Fruit fly (Drosophila melanogaster) whole organism, embryonic: ENCODE data around the gene CG44428.

Source experiments
- Atf-2 ChIP-seq: fragments of 200-800 bp; sonication (Bioruptor generic); optimal IDR thresholded peaks from 2 replicates; lab custom pipeline; 2016; ENCODE audit warnings: missing biosample characterization, missing genetic modification characterization
- CG10321 ChIP-seq: fragments of 200-800 bp; sonication (Bioruptor generic); IDR thresholded peaks from 2 replicates; pipeline ENCODE4 v1.3.6; 2022; ENCODE audit warnings: missing biosample characterization, missing genetic modification characterization
- CG10543 ChIP-seq: fragments of 200-800 bp; sonication (Bioruptor generic); optimal IDR thresholded peaks from 3 replicates; lab custom pipeline; 2017; ENCODE audit warnings: missing biosample characterization, mild to moderate bottlenecking, missing genetic modification characterization, moderate library complexity
- CG11398 ChIP-seq: fragments of 200-800 bp; sonication (Bioruptor generic); optimal IDR thresholded peaks from 2 replicates; lab custom pipeline; 2016; ENCODE audit warnings: missing biosample characterization, missing genetic modification characterization
- CG11696 ChIP-seq: fragments of 200-800 bp; sonication (Bioruptor generic); IDR thresholded peaks from 2 replicates; pipeline ENCODE4 v1.3.6; 2022; ENCODE audit warnings: missing biosample characterization, missing genetic modification characterization
- CG12219 ChIP-seq: fragments of 200-800 bp; sonication (Bioruptor generic); optimal IDR thresholded peaks from 3 replicates; lab custom pipeline; 2018; ENCODE audit warnings: missing biosample characterization, mild to moderate bottlenecking, missing genetic modification characterization
- CG13287 ChIP-seq: fragments of 200-800 bp; sonication (Bioruptor generic); IDR thresholded peaks from 2 replicates; pipeline ENCODE4 v1.3.6; 2022; ENCODE audit warnings: missing biosample characterization, missing genetic modification characterization; ENCODE audit not compliant: partially characterized antibody
- CG15269 ChIP-seq: fragments of 200-800 bp; sonication (Bioruptor generic); optimal IDR thresholded peaks from 2 replicates; lab custom pipeline; 2018; ENCODE audit warnings: missing biosample characterization, mild to moderate bottlenecking, missing genetic modification characterization, moderate library complexity
- CG1647 ChIP-seq: fragments of 200-800 bp; sonication (Bioruptor generic); optimal IDR thresholded peaks from 3 replicates; lab custom pipeline; 2016; ENCODE audit warnings: missing biosample characterization, missing genetic modification characterization
- CG16779 ChIP-seq: fragments of 200-800 bp; sonication (Bioruptor generic); IDR thresholded peaks from 2 replicates; pipeline ENCODE4 v1.3.6; 2022; ENCODE audit warnings: missing biosample characterization, missing genetic modification characterization
- CG17612 ChIP-seq: fragments of 200-800 bp; sonication (Bioruptor generic); IDR thresholded peaks from 2 replicates; pipeline ENCODE4 v1.3.6; 2022; ENCODE audit warnings: missing biosample characterization, missing genetic modification characterization
- CG17829 ChIP-seq: fragments of 200-800 bp; optimal IDR thresholded peaks from 2 replicates; lab custom pipeline; 2019; ENCODE audit warnings: missing biosample characterization, mild to moderate bottlenecking, missing genetic modification characterization, moderate library complexity
- CG18619 ChIP-seq: fragments of 200-800 bp; sonication (Bioruptor generic); optimal IDR thresholded peaks from 3 replicates; lab custom pipeline; 2017; ENCODE audit warnings: missing biosample characterization, mild to moderate bottlenecking, missing genetic modification characterization
- CG31441 ChIP-seq: fragments of 200-800 bp; sonication (Bioruptor generic); IDR thresholded peaks from 2 replicates; pipeline ENCODE4 v1.3.6; 2022; ENCODE audit warnings: missing biosample characterization, missing genetic modification characterization
- CG33557 ChIP-seq: fragments of 200-800 bp; sonication (Bioruptor generic); optimal IDR thresholded peaks from 2 replicates; lab custom pipeline; 2019; ENCODE audit warnings: missing biosample characterization, mild to moderate bottlenecking, missing genetic modification characterization, moderate library complexity
- CG5953 ChIP-seq: fragments of 200-800 bp; sonication (Bioruptor generic); IDR thresholded peaks from 2 replicates; pipeline ENCODE4 v1.3.6; 2022; ENCODE audit warnings: missing biosample characterization, missing genetic modification characterization
- CG6683 ChIP-seq: fragments of 200-800 bp; sonication (Bioruptor generic); optimal IDR thresholded peaks from 2 replicates; lab custom pipeline; 2017; ENCODE audit warnings: missing biosample characterization, mild to moderate bottlenecking, missing genetic modification characterization, missing genetic modification reagents
- CG6813 ChIP-seq: fragments of 200-800 bp; sonication (Bioruptor generic); optimal IDR thresholded peaks from 2 replicates; lab custom pipeline; 2017; ENCODE audit warnings: missing biosample characterization, missing genetic modification characterization, mild to moderate bottlenecking, moderate library complexity, missing genetic modification reagents
- CG7372 ChIP-seq: fragments of 200-800 bp; sonication (Bioruptor generic); IDR thresholded peaks from 2 replicates; pipeline ENCODE4 v1.3.6; 2022; ENCODE audit warnings: missing biosample characterization, missing genetic modification characterization
- CG7745 ChIP-seq: fragments of 200-800 bp; sonication (Bioruptor generic); optimal IDR thresholded peaks from 2 replicates; lab custom pipeline; 2018; ENCODE audit warnings: missing biosample characterization, mild to moderate bottlenecking, missing genetic modification characterization, moderate library complexity
- CG7963 ChIP-seq: fragments of 200-800 bp; sonication (Bioruptor generic); IDR thresholded peaks from 3 replicates; pipeline ENCODE4 v1.3.6; 2022; ENCODE audit warnings: missing biosample characterization, missing genetic modification characterization; ENCODE audit not compliant: partially characterized antibody
- CG9797 ChIP-seq: fragments of 200-800 bp; sonication (Bioruptor generic); optimal IDR thresholded peaks from 3 replicates; lab custom pipeline; 2018; ENCODE audit warnings: missing biosample characterization, mild to moderate bottlenecking, missing genetic modification characterization
- D ChIP-seq, 2 experiments: fragments of 200-800 bp in 1 of 2; fragments of >200 bp in 1 of 2; sonication (Bioruptor generic) in 1 of 2; optimal IDR thresholded peaks; 2 replicates in 1 of 2; 3 replicates in 1 of 2; lab custom pipeline; 2017; ENCODE audit warnings: mild to moderate bottlenecking in 1 of 2, missing biosample characterization in 1 of 2, missing genetic modification characterization in 1 of 2, missing genetic modification reagents in 1 of 2
- Dip3 ChIP-seq: fragments of 200-800 bp; sonication (Bioruptor generic); optimal IDR thresholded peaks from 3 replicates; lab custom pipeline; 2016; ENCODE audit warnings: missing biosample characterization, missing genetic modification characterization
- Doc2 ChIP-seq: fragments of 200-800 bp; sonication (Bioruptor generic); IDR thresholded peaks from 2 replicates; pipeline ENCODE4 v1.3.6; 2022; ENCODE audit warnings: missing biosample characterization, missing genetic modification characterization
- Dref ChIP-seq: fragments of 200-800 bp; sonication (Bioruptor generic); IDR thresholded peaks from 2 replicates; pipeline ENCODE4 v1.3.6; 2022; ENCODE audit warnings: missing biosample characterization, missing genetic modification characterization
- Lpt ChIP-seq: fragments of >200 bp; optimal IDR thresholded peaks from 2 replicates; lab custom pipeline; 2018; ENCODE audit warnings: missing biosample characterization, missing genetic modification characterization
- Sin3A ChIP-seq: fragments of >200 bp; optimal IDR thresholded peaks from 2 replicates; lab custom pipeline; 2018
- bowl ChIP-seq: fragments of 200-800 bp; sonication (Bioruptor generic); IDR thresholded peaks from 2 replicates; pipeline ENCODE4 v1.3.6; 2022; ENCODE audit warnings: missing biosample characterization, missing genetic modification characterization
- crc ChIP-seq: fragments of 200-800 bp; sonication (Bioruptor generic); optimal IDR thresholded peaks from 2 replicates; lab custom pipeline; 2016; ENCODE audit warnings: missing biosample characterization, missing genetic modification characterization
- en ChIP-seq: fragments of 200-800 bp; sonication (Bioruptor generic); optimal IDR thresholded peaks from 2 replicates; lab custom pipeline; 2016; ENCODE audit warnings: missing biosample characterization, missing genetic modification characterization
- fd102C ChIP-seq: fragments of 200-800 bp; sonication (Bioruptor generic); optimal IDR thresholded peaks from 2 replicates; lab custom pipeline; 2018; ENCODE audit warnings: missing biosample characterization, mild to moderate bottlenecking, missing genetic modification characterization, moderate library complexity
- fru ChIP-seq: fragments of >200 bp; optimal IDR thresholded peaks from 2 replicates; lab custom pipeline; 2017
- gcm2 ChIP-seq: fragments of 200-800 bp; sonication (Bioruptor generic); optimal IDR thresholded peaks from 2 replicates; lab custom pipeline; 2016; ENCODE audit warnings: missing biosample characterization, missing genetic modification characterization
- gem ChIP-seq: fragments of 200-800 bp; sonication (Bioruptor generic); optimal IDR thresholded peaks from 2 replicates; lab custom pipeline; 2019; ENCODE audit warnings: missing biosample characterization, mild to moderate bottlenecking, missing genetic modification characterization, moderate library complexity
- grau ChIP-seq: fragments of 200-800 bp; optimal IDR thresholded peaks from 3 replicates; lab custom pipeline; 2019; ENCODE audit warnings: missing biosample characterization, mild to moderate bottlenecking, missing genetic modification characterization, moderate library complexity
- hb ChIP-seq: fragments of 200-800 bp; sonication (Bioruptor generic); IDR thresholded peaks from 3 replicates; pipeline ENCODE4 v1.3.6; 2022; ENCODE audit warnings: missing biosample characterization, missing genetic modification characterization; ENCODE audit not compliant: partially characterized antibody
- ind ChIP-seq: fragments of 200-800 bp; sonication (Bioruptor generic); optimal IDR thresholded peaks from 3 replicates; lab custom pipeline; 2016; ENCODE audit warnings: missing biosample characterization, missing genetic modification characterization
- insv ChIP-seq, 2 experiments: fragments of 200-800 bp; sonication (Bioruptor generic); optimal IDR thresholded peaks; 3 replicates each; lab custom pipeline; 2016 to 2018; ENCODE audit warnings: missing biosample characterization in 2 of 2, missing genetic modification characterization in 2 of 2
- lmd ChIP-seq: fragments of 200-800 bp; sonication (Bioruptor generic); IDR thresholded peaks from 2 replicates; pipeline ENCODE4 v1.3.6; 2022; ENCODE audit warnings: missing biosample characterization, missing genetic modification characterization
- lola ChIP-seq, 3 experiments: fragments of >200 bp in 2 of 3; fragments of 200-800 bp in 1 of 3; sonication (Bioruptor generic) in 1 of 3; optimal IDR thresholded peaks; 2 replicates each; lab custom pipeline; 2017 to 2019; ENCODE audit warnings: missing biosample characterization in 3 of 3, missing genetic modification characterization in 3 of 3, mild to moderate bottlenecking in 1 of 3, moderate library complexity in 1 of 3
- otp ChIP-seq: fragments of 200-800 bp; sonication (Bioruptor generic); IDR thresholded peaks from 3 replicates; pipeline ENCODE4, ENCODE4 v1.3.6; 2022; ENCODE audit warnings: missing biosample characterization, missing genetic modification characterization
- pros ChIP-seq: fragments of 200-800 bp; sonication (Bioruptor generic); optimal IDR thresholded peaks from 3 replicates; lab custom pipeline; 2019; ENCODE audit warnings: missing biosample characterization, mild to moderate bottlenecking, missing genetic modification characterization, moderate library complexity
- sim ChIP-seq: fragments of 200-800 bp; sonication (Bioruptor generic); IDR thresholded peaks from 2 replicates; pipeline ENCODE4 v1.3.6; 2022; ENCODE audit warnings: missing biosample characterization, missing genetic modification characterization
- trh ChIP-seq: fragments of 200-800 bp; sonication (Bioruptor generic); optimal IDR thresholded peaks from 2 replicates; lab custom pipeline; 2016; ENCODE audit warnings: missing biosample characterization, missing genetic modification characterization
- vnd ChIP-seq: fragments of 200-800 bp; sonication (Bioruptor generic); IDR thresholded peaks from 3 replicates; pipeline ENCODE4 v1.3.6; 2022; ENCODE audit warnings: missing biosample characterization, missing genetic modification characterization; ENCODE audit not compliant: partially characterized antibody
- z ChIP-seq: fragments of 200-800 bp; sonication (Bioruptor generic); IDR thresholded peaks from 3 replicates; pipeline ENCODE4 v1.3.6; 2022; ENCODE audit warnings: missing biosample characterization, missing genetic modification characterization
- zen2 ChIP-seq: fragments of 200-800 bp; sonication (Bioruptor generic); IDR thresholded peaks from 3 replicates; pipeline ENCODE4 v1.3.6; 2022; ENCODE audit warnings: missing biosample characterization, missing genetic modification characterization; ENCODE audit not compliant: partially characterized antibody

The CG44428 gene

DNA sequence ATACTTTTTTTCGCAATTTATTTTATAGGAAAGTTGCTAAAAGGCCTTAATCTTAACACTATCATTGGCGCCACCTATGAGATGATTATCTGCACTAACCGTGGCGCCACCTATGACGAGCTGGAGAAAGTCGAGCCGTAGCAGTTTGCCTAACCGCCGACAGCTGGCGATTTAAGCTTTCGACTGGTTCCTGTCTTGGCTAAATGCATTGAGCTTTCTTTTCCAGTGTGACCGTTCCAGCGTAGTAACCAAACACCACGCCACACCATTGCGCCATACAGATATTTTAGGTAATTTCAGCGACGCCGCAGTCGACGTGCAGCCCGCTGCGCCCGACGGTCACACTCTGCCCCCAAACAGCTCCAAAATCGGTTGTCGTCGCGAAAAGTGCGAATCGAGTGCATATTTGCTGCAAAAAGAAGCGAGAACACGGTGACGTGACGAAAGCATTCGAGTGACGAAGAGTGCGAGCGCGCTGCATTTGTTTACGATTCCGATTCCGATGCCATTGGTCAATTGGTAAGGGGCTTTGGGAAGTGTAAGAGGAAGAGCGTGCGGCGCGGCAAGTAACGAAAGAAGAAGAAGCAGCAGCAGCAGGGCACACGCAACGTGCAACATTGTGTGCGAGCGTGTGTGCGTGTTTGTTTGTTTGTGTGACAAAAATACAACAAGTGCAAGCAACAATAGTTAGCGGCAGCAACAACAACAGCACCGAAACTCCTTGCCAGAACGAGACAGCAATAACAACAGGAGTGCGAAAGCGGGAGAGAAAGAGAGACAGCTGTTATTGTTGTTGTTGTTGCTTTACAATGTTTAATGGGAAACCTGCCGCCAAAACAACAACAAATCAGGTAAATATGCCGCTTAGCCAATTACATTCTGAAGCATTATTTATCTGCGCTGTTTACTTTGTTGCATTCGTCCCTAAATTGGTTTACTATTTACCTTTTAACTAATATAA is 33.7 kb upstream of the CG44428 start, which contains the start of the genes CG46311 and Tpst (continued):
- no peak for TF ChIP-seq CG12219
- TF ChIP-seq CG1647 (GFP tag; lab: Kevin White, UChicago), result peak; percentile 28
- TF ChIP-seq Sin3A (lab: Kevin White, UChicago), result peak; percentile 61
- TF ChIP-seq Doc2 (GFP tag; lab: Robert Waterston, UW), result no peak
- no peak for TF ChIP-seq CG11696
- TF ChIP-seq Dref (GFP tag; lab: Robert Waterston, UW), result peak; percentile 44; the same call in 1 of the 2 replicates
- TF ChIP-seq sim (GFP tag; lab: Robert Waterston, UW), result no peak
- TF ChIP-seq gem (tag; lab: Kevin White, UChicago), result peak; percentile 50
- peak; percentile 100 for TF ChIP-seq CG9797 (GFP tag; lab: Kevin White, UChicago)
- 0 out of 2 replicates have a peak, but pooled peaks have one; percentile 27 for TF ChIP-seq CG5953 (GFP tag; lab: Robert Waterston, UW)
- TF ChIP-seq CG17829 (tag; lab: Kevin White, UChicago), result peak; percentile 70
- TF ChIP-seq CG16779, result no peak
- TF ChIP-seq CG31441 (GFP tag; lab: Robert Waterston, UW), result 0 out of 2 replicates have a peak, but pooled peaks have one; percentile 42
- peak; percentile 10 for TF ChIP-seq CG10543 (GFP tag; lab: Kevin White, UChicago)
- TF ChIP-seq otp (GFP tag; lab: Robert Waterston, UW), result 0 out of 3 replicates have a peak, but pooled peaks have one; percentile 57
- no peak for TF ChIP-seq CG7963 (GFP tag; lab: Robert Waterston, UW)
- no peak for TF ChIP-seq vnd (GFP tag; lab: Robert Waterston, UW)
- TF ChIP-seq CG15269 (tag; lab: Kevin White, UChicago), result peak; percentile 33
- no peak for TF ChIP-seq CG17612 (GFP tag; lab: Robert Waterston, UW)
- TF ChIP-seq CG6683, result no peak
- peak; percentile 31 for TF ChIP-seq Atf-2
- peak; percentile 51 for TF ChIP-seq CG13287 (GFP tag; lab: Robert Waterston, UW)
- TF ChIP-seq CG33557, result peak; percentile 4
- peak; percentile 73 for TF ChIP-seq lmd (GFP tag; lab: Robert Waterston, UW)
- no peak for TF ChIP-seq CG7745 (tag; lab: Kevin White, UChicago)
- peak; percentile 33; the same call in 1 of the 2 replicates for TF ChIP-seq CG7372
- 0 out of 2 replicates have a peak, but pooled peaks have one; percentile 41 for TF ChIP-seq CG10321
- peak; percentile 64 for TF ChIP-seq ind
- TF ChIP-seq hb (GFP tag; lab: Robert Waterston, UW), result no peak
- TF ChIP-seq CG6813 (GFP tag; lab: Kevin White, UChicago), result peak; percentile 37
- TF ChIP-seq fru (lab: Kevin White, UChicago), result no peak
- peak in 1 of 2 experiments; percentile 20 for TF ChIP-seq insv (GFP tag; optimal IDR thresholded peaks at IDR 0.05; lab: Kevin White, UChicago)
- TF ChIP-seq grau (tag; lab: Kevin White, UChicago), result peak; percentile 61
- no peak for TF ChIP-seq pros (GFP tag; lab: Kevin White, UChicago)
- TF ChIP-seq trh (GFP tag; lab: Kevin White, UChicago), result no peak
- no peak for TF ChIP-seq z
- no peak for TF ChIP-seq lola (GFP tag; optimal IDR thresholded peaks at IDR 0.05; lab: Kevin White, UChicago)
- no peak for TF ChIP-seq Lpt (GFP tag; lab: Kevin White, UChicago)
- TF ChIP-seq CG11398 (GFP tag; lab: Kevin White, UChicago), result peak; percentile 19
- TF ChIP-seq en (GFP tag; lab: Kevin White, UChicago), result peak; percentile 39
- peak; percentile 64 for TF ChIP-seq D (optimal IDR thresholded peaks at IDR 0.05; lab: Kevin White, UChicago)
- TF ChIP-seq D (GFP tag; optimal IDR thresholded peaks at IDR 0.05; lab: Kevin White, UChicago), result no peak
- no peak for TF ChIP-seq zen2
- TF ChIP-seq fd102C (GFP tag; lab: Kevin White, UChicago), result no peak
- TF ChIP-seq bowl (GFP tag; lab: Robert Waterston, UW), result no peak
- TF ChIP-seq CG18619 (GFP tag; lab: Kevin White, UChicago), result peak; percentile 13
- no peak for TF ChIP-seq crc (GFP tag; lab: Kevin White, UChicago)
- TF ChIP-seq Dip3 (GFP tag; lab: Kevin White, UChicago), result peak; percentile 47
- TF ChIP-seq gcm2 (GFP tag; lab: Kevin White, UChicago), result no peak
